Worm (Caenorhabditis elegans) whole organism, L4 larva: ENCODE measurements around the gene Y94H6A.12.

Experiments
- dmd-8 ChIP-seq: fragments of 200-800 bp; sonication (Bioruptor generic); IDR thresholded peaks from 2 replicates; pipeline ENCODE4 v1.3.6; 2022; ENCODE audit warnings: missing genetic modification characterization, missing compliant biosample characterization
- fkh-10 ChIP-seq: fragments of 150-350 bp; optimal IDR thresholded peaks from 2 replicates; lab custom pipeline; 2014; ENCODE audit warnings: missing biosample characterization, missing genetic modification reagents, missing genetic modification characterization
- fos-1 ChIP-seq: fragments of 150-350 bp; optimal IDR thresholded peaks from 2 replicates; lab custom pipeline; 2014; ENCODE audit warnings: missing biosample characterization, missing genetic modification characterization
- zag-1 ChIP-seq: fragments of 150-350 bp; optimal IDR thresholded peaks from 2 replicates; lab custom pipeline; 2014; ENCODE audit warnings: missing biosample characterization, missing genetic modification characterization

DNA sequence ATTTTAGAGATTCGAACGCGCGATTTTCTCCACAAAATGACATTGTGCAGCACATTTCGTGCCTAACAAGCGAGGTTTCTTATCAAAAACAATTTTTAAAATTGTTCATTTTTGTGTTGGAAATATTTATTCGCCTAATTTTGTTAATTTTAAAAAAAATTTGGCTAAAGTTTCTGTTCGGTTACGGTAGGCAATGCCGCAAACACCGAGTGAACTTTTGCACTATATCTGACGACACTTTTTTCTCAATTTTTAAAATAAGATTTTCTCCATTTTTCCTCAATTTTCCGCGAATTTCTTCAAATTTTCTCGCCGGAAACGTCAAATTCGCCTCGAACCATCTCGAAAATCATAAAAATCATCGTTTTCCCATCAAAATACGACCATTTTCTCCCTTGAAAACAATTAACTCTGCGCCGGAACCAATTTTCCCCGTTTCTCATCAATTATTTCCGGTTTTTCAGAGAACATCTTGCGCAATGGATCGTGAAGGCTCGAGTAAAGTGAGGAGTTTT, 46.2 kb downstream of the Y94H6A.12 start, which contains the start of gene Y69A2AR.1:
- no peak for TF ChIP-seq fos-1 (tag; lab: Kevin White, UChicago)
- no peak for TF ChIP-seq dmd-8
- TF ChIP-seq zag-1 = no peak
- no peak for TF ChIP-seq fkh-10 (GFP tag; lab: Kevin White, UChicago)
